Worm (Caenorhabditis elegans): ENCODE measurements around the gene srd-27.

DNA sequence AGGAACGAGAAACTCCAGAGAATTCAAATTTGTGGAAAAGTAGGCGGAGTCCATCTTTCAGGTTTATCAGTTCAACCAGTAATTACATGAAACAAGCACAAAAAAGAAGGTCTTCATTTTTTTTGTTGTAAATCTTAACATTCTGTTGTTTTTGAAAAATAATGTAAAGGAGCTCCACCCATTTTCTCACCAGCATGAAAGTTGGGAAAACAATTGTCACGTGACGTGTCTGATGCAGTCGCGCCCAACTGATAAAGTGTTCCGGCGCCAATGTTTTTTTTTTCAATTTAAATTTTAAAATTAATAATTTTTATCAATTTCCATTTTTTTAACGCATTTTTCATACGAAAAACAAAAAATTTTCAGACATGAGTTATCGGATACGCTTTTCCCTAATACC, 34.1 kb upstream of the srd-27 start, which contains the start of gene F57A10.4:
- no peak for TF ChIP-seq flt-1 (GFP tag; IDR thresholded peaks at IDR 0.05)
- TF ChIP-seq ztf-29 (GFP tag; IDR thresholded peaks at IDR 0.05), result no peak
- TF ChIP-seq ztf-23 (GFP tag; IDR thresholded peaks at IDR 0.05), result no peak
- no peak for TF ChIP-seq med-1 (GFP tag; optimal IDR thresholded peaks at IDR 0.05; ENCODE audit: insufficient read depth)
- TF ChIP-seq T22C8.4 (GFP tag; IDR thresholded peaks at IDR 0.05), result no peak
- no peak for TF ChIP-seq klf-2 (GFP tag; conservative IDR thresholded peaks at IDR 0.05)
- no peak for TF ChIP-seq cog-1 (tag; optimal IDR thresholded peaks at IDR 0.05)
- TF ChIP-seq tab-1 (GFP tag; IDR thresholded peaks at IDR 0.05), result no peak
